Fruit fly (Drosophila melanogaster) whole organism, embryonic: ENCODE measurements around the gene mRpL28.

Experiments used
- ATbp ChIP-seq: fragments of 200-800 bp; sonication (Bioruptor generic); optimal IDR thresholded peaks from 2 replicates; lab custom pipeline; 2017; ENCODE audit warnings: missing biosample characterization, mild to moderate bottlenecking, missing genetic modification characterization, missing genetic modification reagents
- Asciz ChIP-seq: fragments of 200-800 bp; sonication (Bioruptor generic); optimal IDR thresholded peaks from 2 replicates; lab custom pipeline; 2017; ENCODE audit warnings: missing biosample characterization, mild to moderate bottlenecking, missing genetic modification characterization, missing genetic modification reagents
- CG12769 ChIP-seq: fragments of 200-800 bp; sonication (Bioruptor generic); optimal IDR thresholded peaks from 2 replicates; lab custom pipeline; 2019; ENCODE audit warnings: missing biosample characterization, mild to moderate bottlenecking, missing genetic modification characterization, moderate library complexity
- CG13123 ChIP-seq: fragments of 200-800 bp; sonication (Bioruptor generic); optimal IDR thresholded peaks from 2 replicates; lab custom pipeline; 2016; ENCODE audit warnings: missing biosample characterization, missing genetic modification characterization
- CG16779 ChIP-seq: fragments of 200-800 bp; sonication (Bioruptor generic); IDR thresholded peaks from 2 replicates; pipeline ENCODE4 v1.3.6; 2022; ENCODE audit warnings: missing biosample characterization, missing genetic modification characterization
- CG17186 ChIP-seq: fragments of 200-800 bp; sonication (Bioruptor generic); optimal IDR thresholded peaks from 3 replicates; lab custom pipeline; 2017; ENCODE audit warnings: missing biosample characterization, missing genetic modification reagents, missing genetic modification characterization
- CG17612 ChIP-seq: fragments of 200-800 bp; sonication (Bioruptor generic); IDR thresholded peaks from 2 replicates; pipeline ENCODE4 v1.3.6; 2022; ENCODE audit warnings: missing biosample characterization, missing genetic modification characterization
- CG18476 ChIP-seq: fragments of 200-800 bp; sonication (Bioruptor generic); optimal IDR thresholded peaks from 2 replicates; lab custom pipeline; 2016; ENCODE audit warnings: missing biosample characterization, mild to moderate bottlenecking, missing genetic modification characterization
- CG2129 ChIP-seq: fragments of 200-800 bp; sonication (Bioruptor generic); IDR thresholded peaks from 2 replicates; pipeline ENCODE4 v1.3.6; 2022; ENCODE audit warnings: missing biosample characterization, missing genetic modification characterization; ENCODE audit not compliant: partially characterized antibody
- CG2875 ChIP-seq: fragments of 200-800 bp; sonication (Bioruptor generic); optimal IDR thresholded peaks from 2 replicates; lab custom pipeline; 2017; ENCODE audit warnings: missing biosample characterization, mild to moderate bottlenecking, missing genetic modification characterization, missing genetic modification reagents
- CG3847 ChIP-seq: fragments of 200-800 bp; sonication (Bioruptor generic); IDR thresholded peaks from 2 replicates; pipeline ENCODE4 v1.3.6; 2022; ENCODE audit warnings: missing biosample characterization, missing genetic modification characterization
- CG6791 ChIP-seq: fragments of 200-800 bp; sonication (Bioruptor generic); IDR thresholded peaks from 3 replicates; pipeline ENCODE4 v1.3.6; 2022; ENCODE audit warnings: missing biosample characterization, missing genetic modification characterization; ENCODE audit not compliant: partially characterized antibody
- CG7271 ChIP-seq: fragments of 200-800 bp; sonication (Bioruptor generic); optimal IDR thresholded peaks from 2 replicates; lab custom pipeline; 2018; ENCODE audit warnings: missing biosample characterization, mild to moderate bottlenecking, missing genetic modification characterization, moderate library complexity
- CG7372 ChIP-seq: fragments of 200-800 bp; sonication (Bioruptor generic); IDR thresholded peaks from 2 replicates; pipeline ENCODE4 v1.3.6; 2022; ENCODE audit warnings: missing biosample characterization, missing genetic modification characterization
- CG8089 ChIP-seq: fragments of 200-800 bp; sonication (Bioruptor generic); optimal IDR thresholded peaks from 3 replicates; lab custom pipeline; 2016; ENCODE audit warnings: missing biosample characterization, missing genetic modification characterization
- CG8478 ChIP-seq: fragments of >200 bp; optimal IDR thresholded peaks from 2 replicates; lab custom pipeline; 2018
- CG9437 ChIP-seq: fragments of 200-800 bp; sonication (Bioruptor generic); optimal IDR thresholded peaks from 2 replicates; lab custom pipeline; 2018; ENCODE audit warnings: missing biosample characterization, mild to moderate bottlenecking, missing genetic modification characterization
- Fer3 ChIP-seq: fragments of 200-800 bp; sonication (Bioruptor generic); optimal IDR thresholded peaks from 2 replicates; lab custom pipeline; 2018; ENCODE audit warnings: missing biosample characterization, mild to moderate bottlenecking, missing genetic modification characterization, moderate library complexity
- GATAe ChIP-seq: fragments of 200-800 bp; sonication (Bioruptor generic); conservative IDR thresholded peaks from 2 replicates; pipeline ENCODE4 v1.3.6; 2022; ENCODE audit warnings: missing biosample characterization, missing genetic modification characterization
- Gsc ChIP-seq: fragments of 200-800 bp; sonication (Bioruptor generic); IDR thresholded peaks from 2 replicates; pipeline ENCODE4 v1.3.6; 2022; ENCODE audit warnings: missing biosample characterization, missing genetic modification characterization
- MTF-1 ChIP-seq: fragments of 200-800 bp; sonication (Bioruptor generic); optimal IDR thresholded peaks from 2 replicates; lab custom pipeline; 2018; ENCODE audit warnings: missing biosample characterization, mild to moderate bottlenecking, missing genetic modification characterization, borderline replicate concordance
- Mes4 ChIP-seq: fragments of 200-800 bp; sonication (Bioruptor generic); optimal IDR thresholded peaks from 2 replicates; lab custom pipeline; 2016; ENCODE audit warnings: missing biosample characterization, missing genetic modification characterization
- Nf-YB ChIP-seq: fragments of 200-800 bp; sonication (Bioruptor generic); optimal IDR thresholded peaks from 3 replicates; lab custom pipeline; 2019; ENCODE audit warnings: missing biosample characterization, mild to moderate bottlenecking, missing genetic modification characterization, moderate library complexity
- Opbp ChIP-seq: fragments of 200-800 bp; sonication (Bioruptor generic); IDR thresholded peaks from 3 replicates; pipeline ENCODE4 v1.3.6; 2022; ENCODE audit warnings: missing biosample characterization, missing genetic modification characterization; ENCODE audit not compliant: partially characterized antibody
- Sin3A ChIP-seq: fragments of >200 bp; optimal IDR thresholded peaks from 2 replicates; lab custom pipeline; 2018
- Sox100B ChIP-seq: fragments of 200-800 bp; sonication (Bioruptor generic); optimal IDR thresholded peaks from 3 replicates; lab custom pipeline; 2018; ENCODE audit warnings: missing biosample characterization, mild to moderate bottlenecking, missing genetic modification characterization
- Trl ChIP-seq, 3 experiments: fragments of >200 bp in 2 of 3; fragments of 200-800 bp in 1 of 3; sonication (Bioruptor generic) in 1 of 3; optimal IDR thresholded peaks; 2 replicates in 1 of 3; 3 replicates in 2 of 3; lab custom pipeline; 2016 to 2017; ENCODE audit warnings: missing biosample characterization in 1 of 3, missing genetic modification characterization in 1 of 3
- Xbp1 ChIP-seq: fragments of 200-800 bp; sonication (Bioruptor generic); optimal IDR thresholded peaks from 3 replicates; lab custom pipeline; 2016; ENCODE audit warnings: missing biosample characterization, mild to moderate bottlenecking, missing genetic modification characterization
- YL-1 ChIP-seq: fragments of 200-800 bp; sonication (Bioruptor generic); optimal IDR thresholded peaks from 3 replicates; lab custom pipeline; 2017; ENCODE audit warnings: missing biosample characterization, mild to moderate bottlenecking, missing genetic modification characterization
- ase ChIP-seq: fragments of 200-800 bp; sonication (Bioruptor generic); IDR thresholded peaks from 3 replicates; pipeline ENCODE4 v1.3.6; 2022; ENCODE audit warnings: missing biosample characterization, missing genetic modification characterization
- cas ChIP-seq: fragments of 200-800 bp; sonication (Bioruptor generic); IDR thresholded peaks from 2 replicates; pipeline ENCODE4 v1.3.6; 2022; ENCODE audit warnings: missing biosample characterization, missing genetic modification characterization
- chn ChIP-seq: fragments of 200-800 bp; sonication (Bioruptor generic); optimal IDR thresholded peaks from 2 replicates; lab custom pipeline; 2016; ENCODE audit warnings: missing biosample characterization, missing genetic modification characterization
- croc ChIP-seq: fragments of 200-800 bp; sonication (Bioruptor generic); conservative IDR thresholded peaks from 3 replicates; pipeline ENCODE4 v1.3.6; 2022; ENCODE audit warnings: missing biosample characterization, missing genetic modification characterization
- danr ChIP-seq: fragments of 200-800 bp; sonication (Bioruptor generic); IDR thresholded peaks from 2 replicates; pipeline ENCODE4 v1.3.6; 2022; ENCODE audit warnings: missing biosample characterization, missing genetic modification characterization
- dysf ChIP-seq: fragments of 200-800 bp; sonication (Bioruptor generic); IDR thresholded peaks from 3 replicates; pipeline ENCODE4 v1.3.6; 2022; ENCODE audit warnings: missing biosample characterization, missing genetic modification characterization
- eve ChIP-seq, 2 experiments: fragments of >200 bp; optimal IDR thresholded peaks; 2 replicates each; lab custom pipeline; 2017; ENCODE audit warnings: missing biosample characterization in 2 of 2, missing genetic modification characterization in 2 of 2
- exex ChIP-seq: fragments of 200-800 bp; sonication (Bioruptor generic); optimal IDR thresholded peaks from 4 replicates; lab custom pipeline; 2018; ENCODE audit warnings: missing biosample characterization, mild to moderate bottlenecking, missing genetic modification characterization, moderate library complexity
- gcm ChIP-seq: fragments of 200-800 bp; sonication (Bioruptor generic); optimal IDR thresholded peaks from 2 replicates; lab custom pipeline; 2019; ENCODE audit warnings: missing biosample characterization, mild to moderate bottlenecking, missing genetic modification characterization, moderate library complexity
- gsb-n ChIP-seq: fragments of 200-800 bp; sonication (Bioruptor generic); optimal IDR thresholded peaks from 3 replicates; lab custom pipeline; 2018; ENCODE audit warnings: missing biosample characterization, mild to moderate bottlenecking, missing genetic modification characterization
- kni ChIP-seq: fragments of 200-800 bp; sonication (Bioruptor generic); optimal IDR thresholded peaks from 3 replicates; lab custom pipeline; 2017; ENCODE audit warnings: mild to moderate bottlenecking, missing biosample characterization, missing genetic modification reagents, missing genetic modification characterization
- maf-S ChIP-seq: fragments of 200-800 bp; sonication (Bioruptor generic); optimal IDR thresholded peaks from 2 replicates; lab custom pipeline; 2016; ENCODE audit warnings: missing biosample characterization, missing genetic modification characterization
- mirr ChIP-seq: fragments of 200-800 bp; sonication (Bioruptor generic); optimal IDR thresholded peaks from 3 replicates; lab custom pipeline; 2018; ENCODE audit warnings: missing biosample characterization, mild to moderate bottlenecking, missing genetic modification characterization
- nom ChIP-seq: fragments of 200-800 bp; sonication (Bioruptor generic); optimal IDR thresholded peaks from 2 replicates; lab custom pipeline; 2017; ENCODE audit warnings: missing biosample characterization, missing genetic modification characterization, mild to moderate bottlenecking, moderate library complexity, missing genetic modification reagents
- pros ChIP-seq: fragments of 200-800 bp; sonication (Bioruptor generic); optimal IDR thresholded peaks from 3 replicates; lab custom pipeline; 2019; ENCODE audit warnings: missing biosample characterization, mild to moderate bottlenecking, missing genetic modification characterization, moderate library complexity
- rib ChIP-seq: fragments of 200-800 bp; sonication (Bioruptor generic); IDR thresholded peaks from 2 replicates; pipeline ENCODE4 v1.3.6; 2022; ENCODE audit warnings: missing biosample characterization, missing genetic modification characterization
- salm ChIP-seq: fragments of 200-800 bp; sonication (Bioruptor generic); optimal IDR thresholded peaks from 2 replicates; lab custom pipeline; 2018; ENCODE audit warnings: missing biosample characterization, mild to moderate bottlenecking, missing genetic modification characterization
- sd ChIP-seq: fragments of 200-800 bp; sonication (Bioruptor generic); optimal IDR thresholded peaks from 3 replicates; lab custom pipeline; 2018; ENCODE audit warnings: missing biosample characterization, mild to moderate bottlenecking, missing genetic modification characterization, moderate library complexity
- sima ChIP-seq: fragments of 200-800 bp; sonication (Bioruptor generic); optimal IDR thresholded peaks from 2 replicates; lab custom pipeline; 2016; ENCODE audit warnings: missing biosample characterization, missing genetic modification characterization
- sqz ChIP-seq: fragments of 200-800 bp; sonication (Bioruptor generic); optimal IDR thresholded peaks from 3 replicates; lab custom pipeline; 2018; ENCODE audit warnings: missing biosample characterization, mild to moderate bottlenecking, missing genetic modification characterization
- sug ChIP-seq: fragments of 200-800 bp; optimal IDR thresholded peaks from 2 replicates; lab custom pipeline; 2019; ENCODE audit warnings: missing biosample characterization, mild to moderate bottlenecking, missing genetic modification characterization, moderate library complexity

The mRpL28 gene

dm6 chr2L:4998571-4999191, 24.9 kb downstream of the mRpL28 start:
- no peak for TF ChIP-seq CG3847 (GFP tag; lab: Robert Waterston, UW)
- TF ChIP-seq Fer3 (tag; lab: Kevin White, UChicago), result no peak
- TF ChIP-seq cas (GFP tag; lab: Robert Waterston, UW), result no peak
- TF ChIP-seq CG16779 (GFP tag; lab: Robert Waterston, UW), result no peak
- peak; percentile 63 for TF ChIP-seq sd (tag; lab: Kevin White, UChicago)
- TF ChIP-seq danr, result no peak
- no peak for TF ChIP-seq ATbp (GFP tag; lab: Kevin White, UChicago)
- TF ChIP-seq CG18476 (GFP tag; lab: Kevin White, UChicago), result no peak
- TF ChIP-seq maf-S, result no peak
- no peak for TF ChIP-seq Opbp
- no peak for TF ChIP-seq croc (GFP tag; lab: Robert Waterston, UW)
- TF ChIP-seq CG7271 (tag; lab: Kevin White, UChicago), result no peak
- no peak for TF ChIP-seq Asciz (GFP tag; lab: Kevin White, UChicago)
- TF ChIP-seq salm (tag; lab: Kevin White, UChicago), result no peak
- TF ChIP-seq MTF-1, result no peak
- no peak for TF ChIP-seq Sin3A (lab: Kevin White, UChicago)
- TF ChIP-seq CG17612 (GFP tag; lab: Robert Waterston, UW), result no peak
- 0 out of 2 replicates have a peak, but pooled peaks have one; percentile 29 for TF ChIP-seq GATAe (GFP tag; lab: Robert Waterston, UW)
- peak; percentile 23 to 55 for TF ChIP-seq Trl (optimal IDR thresholded peaks at IDR 0.05; lab: Kevin White, UChicago)
- no peak for TF ChIP-seq Trl (GFP tag; optimal IDR thresholded peaks at IDR 0.05; lab: Kevin White, UChicago)
- no peak for TF ChIP-seq ase (GFP tag; lab: Robert Waterston, UW)
- TF ChIP-seq YL-1 (GFP tag; lab: Kevin White, UChicago), result no peak
- no peak for TF ChIP-seq CG6791 (GFP tag; lab: Robert Waterston, UW)
- TF ChIP-seq sima (GFP tag; lab: Kevin White, UChicago), result no peak
- no peak for TF ChIP-seq CG13123
- TF ChIP-seq CG12769 (tag; lab: Kevin White, UChicago), result no peak
- no peak for TF ChIP-seq CG2875 (GFP tag; lab: Kevin White, UChicago)
- TF ChIP-seq mirr (GFP tag; lab: Kevin White, UChicago), result peak; percentile 47
- TF ChIP-seq CG8478, result no peak
- peak; percentile 40 for TF ChIP-seq sug (tag; lab: Kevin White, UChicago)
- no peak for TF ChIP-seq CG2129 (GFP tag; lab: Robert Waterston, UW)
- TF ChIP-seq eve (GFP tag; optimal IDR thresholded peaks at IDR 0.05; lab: Kevin White, UChicago), result peak in 1 of 2 experiments; percentile 37
- TF ChIP-seq Mes4 (GFP tag; lab: Kevin White, UChicago), result no peak
- TF ChIP-seq CG8089, result no peak
- TF ChIP-seq sqz (GFP tag; lab: Kevin White, UChicago), result no peak
- peak; percentile 51 for TF ChIP-seq pros
- TF ChIP-seq CG17186 (GFP tag; lab: Kevin White, UChicago), result no peak
- TF ChIP-seq gsb-n (tag; lab: Kevin White, UChicago), result no peak
- TF ChIP-seq Xbp1 (GFP tag; lab: Kevin White, UChicago), result no peak
- no peak for TF ChIP-seq CG7372 (GFP tag; lab: Robert Waterston, UW)
- no peak for TF ChIP-seq dysf (GFP tag; lab: Robert Waterston, UW)
- TF ChIP-seq nom, result no peak
- no peak for TF ChIP-seq rib (GFP tag; lab: Robert Waterston, UW)
- no peak for TF ChIP-seq chn (GFP tag; lab: Kevin White, UChicago)
- TF ChIP-seq exex (tag; lab: Kevin White, UChicago), result peak; percentile 95
- TF ChIP-seq kni, result no peak
- TF ChIP-seq Nf-YB (GFP tag; lab: Kevin White, UChicago), result no peak
- TF ChIP-seq CG9437 (GFP tag; lab: Kevin White, UChicago), result no peak
- TF ChIP-seq gcm (GFP tag; lab: Kevin White, UChicago), result peak; percentile 46
- TF ChIP-seq Sox100B (GFP tag; lab: Kevin White, UChicago), result no peak
- TF ChIP-seq Gsc (GFP tag; lab: Robert Waterston, UW), result no peak
